Worm (Caenorhabditis elegans): Measurements from ENCODE around the gene F56D6.9.

The F56D6.9 gene

ce11 chrIV:3915296-3915695 is 23.2 kb downstream of the F56D6.9 start, which contains the start of gene srz-20:
Gene srz-20, plus strand, starts transcription at chrIV:3915596.
- TF ChIP-seq nhr-237 (tag; optimal IDR thresholded peaks at IDR 0.05) (no peak), mab-5 (tag; optimal IDR thresholded peaks at IDR 0.05) (no peak), skn-1 (tag; optimal IDR thresholded peaks at IDR 0.05) (no peak), sem-4 (tag; optimal IDR thresholded peaks at IDR 0.05) (no peak), lin-13 (GFP tag; optimal IDR thresholded peaks at IDR 0.05) (no peak), ceh-16 (tag; optimal IDR thresholded peaks at IDR 0.05) (no peak), C34F6.9 (tag; optimal IDR thresholded peaks at IDR 0.05) (no peak), unc-55 (GFP tag; optimal IDR thresholded peaks at IDR 0.05) (no peak)

ce11 chrIV:3917405-3917804 is 25.3 kb downstream of the F56D6.9 start, which contains the start of gene F56D6.14:
Gene F56D6.14, plus strand, starts transcription at chrIV:3917705.
- TF ChIP-seq elt-1 (tag; optimal IDR thresholded peaks at IDR 0.05) = no peak
- no peak for TF ChIP-seq nhr-129 (tag; optimal IDR thresholded peaks at IDR 0.05)
- TF ChIP-seq ZK546.5 (tag; optimal IDR thresholded peaks at IDR 0.05) = no peak
- TF ChIP-seq nhr-12 (tag; optimal IDR thresholded peaks at IDR 0.05) = no peak
- TF ChIP-seq lin-39 (tag; optimal IDR thresholded peaks at IDR 0.05) = no peak
- no peak for TF ChIP-seq elt-3 (tag; optimal IDR thresholded peaks at IDR 0.05)
- TF ChIP-seq fos-1 (tag; optimal IDR thresholded peaks at IDR 0.05) = no peak

DNA sequence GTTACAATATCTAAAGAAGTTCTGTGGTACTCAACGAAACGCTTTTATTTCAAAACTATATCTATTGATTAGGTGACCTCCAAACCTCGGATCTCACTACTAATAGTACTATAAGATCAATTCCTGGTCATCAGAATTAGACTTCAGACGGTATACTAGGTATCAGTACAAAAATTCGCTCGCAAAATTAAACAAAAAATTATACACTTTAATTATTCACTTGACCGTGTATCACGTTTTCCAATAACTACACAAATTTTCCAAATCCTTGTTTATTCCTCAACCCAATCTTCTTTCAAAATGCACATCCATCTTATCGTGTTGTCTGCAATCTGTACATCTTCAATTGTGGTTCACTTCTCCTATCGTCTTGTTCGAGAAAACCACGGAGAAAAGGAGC is 26.0 kb downstream of the F56D6.9 start, which contains the start of gene F56D6.23:
F56D6.23 (plus strand) TSS at position 301 of the 400 bp plus-strand sequence.
- TF ChIP-seq sma-3 (GFP tag; optimal IDR thresholded peaks at IDR 0.05) = no peak
- no peak for TF ChIP-seq ZK546.5 (tag; optimal IDR thresholded peaks at IDR 0.05)
- no peak for TF ChIP-seq lin-11 (tag; optimal IDR thresholded peaks at IDR 0.05)
- TF ChIP-seq peb-1 (tag; optimal IDR thresholded peaks at IDR 0.05) = no peak
- TF ChIP-seq nhr-77 (tag; optimal IDR thresholded peaks at IDR 0.05) = no peak
- no peak for TF ChIP-seq C34F6.9 (tag; optimal IDR thresholded peaks at IDR 0.05)
- TF ChIP-seq R02D3.7 (tag; optimal IDR thresholded peaks at IDR 0.05) = no peak
- no peak for TF ChIP-seq lin-13 (GFP tag; optimal IDR thresholded peaks at IDR 0.05)

ce11 chrIV:3919506-3919905 is 27.4 kb downstream of the F56D6.9 start, which contains the start of gene srz-19:
Gene srz-19, plus strand, starts transcription at chrIV:3919806.
- TF ChIP-seq ama-1 (optimal IDR thresholded peaks at IDR 0.05) = no peak
- no peak for TF ChIP-seq snpc-4 (tag; optimal IDR thresholded peaks at IDR 0.05)
- no peak for TF ChIP-seq R02D3.7 (tag; optimal IDR thresholded peaks at IDR 0.05)
- TF ChIP-seq blmp-1 (tag; optimal IDR thresholded peaks at IDR 0.05; ENCODE audit: insufficient read depth) = no peak
- TF ChIP-seq crh-2 (tag; optimal IDR thresholded peaks at IDR 0.05) = no peak
- no peak for TF ChIP-seq sma-3 (GFP tag; optimal IDR thresholded peaks at IDR 0.05)
- TF ChIP-seq sma-9 (GFP tag; optimal IDR thresholded peaks at IDR 0.05) = no peak
- no peak for TF ChIP-seq sma-9 (tag; optimal IDR thresholded peaks at IDR 0.05)
- no peak for TF ChIP-seq peb-1 (tag; optimal IDR thresholded peaks at IDR 0.05)
- no peak for TF ChIP-seq unc-55 (GFP tag; optimal IDR thresholded peaks at IDR 0.05)
- TF ChIP-seq lin-39 (tag; optimal IDR thresholded peaks at IDR 0.05) = no peak

- TF ChIP-seq nhr-25 (tag; optimal IDR thresholded peaks at IDR 0.05) = no peak
- TF ChIP-seq nhr-129 (tag; optimal IDR thresholded peaks at IDR 0.05) = no peak
- TF ChIP-seq lin-39 (tag; optimal IDR thresholded peaks at IDR 0.05) = no peak
- no peak for TF ChIP-seq alr-1 (tag; optimal IDR thresholded peaks at IDR 0.05)
- no peak for TF ChIP-seq elt-1 (tag; optimal IDR thresholded peaks at IDR 0.05)
- no peak for TF ChIP-seq ceh-16 (tag; optimal IDR thresholded peaks at IDR 0.05)
- TF ChIP-seq peb-1 (tag; optimal IDR thresholded peaks at IDR 0.05) = no peak
- TF ChIP-seq dmd-4 (tag; optimal IDR thresholded peaks at IDR 0.05) = no peak
- TF ChIP-seq sma-9 (GFP tag; optimal IDR thresholded peaks at IDR 0.05) = peak; percentile 40
- TF ChIP-seq sma-9 (tag; optimal IDR thresholded peaks at IDR 0.05) = no peak
- no peak for TF ChIP-seq ztf-11 (tag; optimal IDR thresholded peaks at IDR 0.05)
- TF ChIP-seq nhr-6 (tag; optimal IDR thresholded peaks at IDR 0.05) = no peak
- TF ChIP-seq C34F6.9 (tag; optimal IDR thresholded peaks at IDR 0.05) = no peak
- peak; percentile 79 for TF ChIP-seq fos-1 (tag; optimal IDR thresholded peaks at IDR 0.05)
These were observed 29.8 kb downstream of the F56D6.9 start, which contains the start of gene clec-67 for ce11 chrIV:3921898-3922297. Gene clec-67, plus strand, starts transcription at chrIV:3922165.

DNA sequence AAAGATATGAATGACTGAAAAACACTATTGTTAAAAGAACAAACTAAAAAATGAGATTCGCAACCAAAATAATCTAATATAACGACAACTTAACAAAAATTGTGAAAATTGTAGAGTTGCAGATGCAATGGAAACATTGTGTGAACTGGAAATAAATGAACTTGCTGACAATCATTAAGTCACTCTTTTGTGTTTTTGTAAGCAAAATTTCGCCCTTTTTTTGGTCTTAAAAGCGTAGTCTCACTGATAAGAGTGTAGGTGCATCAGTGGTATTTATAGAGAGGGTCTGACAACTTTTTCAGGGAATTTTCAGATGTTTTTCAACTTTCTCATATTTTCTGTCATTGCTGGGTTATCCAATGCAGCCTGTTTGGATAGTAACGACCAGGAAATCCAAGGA is 34.0 kb downstream of the F56D6.9 start, which contains the start of gene clec-68:
clec-68 (plus strand) TSS at position 301 of the 400 bp plus-strand sequence.
- no peak for TF ChIP-seq ztf-4 (tag; optimal IDR thresholded peaks at IDR 0.05)
- TF ChIP-seq alr-1 (tag; optimal IDR thresholded peaks at IDR 0.05) = no peak
- TF ChIP-seq ama-1 (optimal IDR thresholded peaks at IDR 0.05) = no peak
- TF ChIP-seq nhr-129 (tag; optimal IDR thresholded peaks at IDR 0.05) = no peak
- no peak for TF ChIP-seq fos-1 (tag; optimal IDR thresholded peaks at IDR 0.05)
- TF ChIP-seq elt-1 (tag; optimal IDR thresholded peaks at IDR 0.05) = no peak
- no peak for TF ChIP-seq skn-1 (tag; optimal IDR thresholded peaks at IDR 0.05)
- TF ChIP-seq sem-4 (tag; optimal IDR thresholded peaks at IDR 0.05) = no peak
